Worm (Caenorhabditis elegans): ENCODE results near the gene ergi-2.

DNA sequence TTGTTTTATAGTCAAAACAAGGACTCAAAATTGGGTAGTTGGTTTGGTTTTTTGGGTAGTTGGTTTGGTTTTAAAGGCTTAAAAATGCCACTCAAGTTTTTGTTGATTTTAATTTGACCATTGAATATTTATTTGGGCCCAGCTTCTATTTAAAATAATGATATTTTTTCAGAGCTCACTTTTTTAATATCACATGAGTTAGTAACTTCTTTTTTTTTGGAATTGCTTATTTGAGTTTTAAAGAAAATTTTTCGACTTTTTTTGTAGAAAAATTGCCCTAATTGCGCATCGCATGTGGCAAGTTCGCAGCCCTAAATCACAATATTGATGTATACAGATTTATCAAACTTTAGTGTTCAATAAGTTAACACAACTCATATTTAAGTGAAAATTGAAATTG, 28.6 kb upstream of the ergi-2 start:
- TF ChIP-seq him-1 (tag; optimal IDR thresholded peaks at IDR 0.05), result no peak
- TF ChIP-seq dao-5 (tag; optimal IDR thresholded peaks at IDR 0.05), result no peak
- TF ChIP-seq W03F9.2 (tag; optimal IDR thresholded peaks at IDR 0.05), result no peak

All from whole organism, L4/young adult.